Fruit fly (Drosophila melanogaster): Measurements from ENCODE around the gene Mur18B.

Gene Mur18B

dm6 chrX:19179696-19180255 lies 33.3 kb upstream of the Mur18B start, which contains the start of the genes CG7556 and CG7453 (continued):
- TF ChIP-seq CG6272 (GFP tag; IDR thresholded peaks at IDR 0.05) = peak; percentile 63; the same call in 1 of the 2 replicates
- TF ChIP-seq Deaf1 (tag; optimal IDR thresholded peaks at IDR 0.05) = peak; percentile 40
- TF ChIP-seq gt (GFP tag; IDR thresholded peaks at IDR 0.05) = no peak
- TF ChIP-seq Mad (GFP tag; optimal IDR thresholded peaks at IDR 0.05) = peak; percentile 60
- TF ChIP-seq CTCF (GFP tag; optimal IDR thresholded peaks at IDR 0.05) = no peak
- TF ChIP-seq CG8478 (optimal IDR thresholded peaks at IDR 0.05) = no peak
- TF ChIP-seq CG12942 (GFP tag; optimal IDR thresholded peaks at IDR 0.05) = peak; percentile 66
- peak; percentile 55 for TF ChIP-seq repo (GFP tag; optimal IDR thresholded peaks at IDR 0.05)
- peak; percentile 18 for TF ChIP-seq CG10431 (GFP tag; optimal IDR thresholded peaks at IDR 0.05)
- no peak for TF ChIP-seq mirr (GFP tag; optimal IDR thresholded peaks at IDR 0.05)
- peak; percentile 89 for TF ChIP-seq CG12391 (tag; optimal IDR thresholded peaks at IDR 0.05)
- peak; percentile 68 for TF ChIP-seq esg (GFP tag; conservative IDR thresholded peaks at IDR 0.05)
- no peak; the same call in 2 of the 3 replicates for TF ChIP-seq CG11456 (GFP tag; IDR thresholded peaks at IDR 0.05)
- TF ChIP-seq CG2889 (GFP tag; IDR thresholded peaks at IDR 0.05) = 0 out of 3 replicates have a peak, but pooled peaks have one; percentile 54
- TF ChIP-seq CG34224 (GFP tag; IDR thresholded peaks at IDR 0.05; ENCODE audit: partially characterized antibody) = no peak
- TF ChIP-seq kah (GFP tag; optimal IDR thresholded peaks at IDR 0.05) = no peak
- no peak for TF ChIP-seq CG5953 (GFP tag; IDR thresholded peaks at IDR 0.05)
- TF ChIP-seq hbn (GFP tag; IDR thresholded peaks at IDR 0.05; ENCODE audit: partially characterized antibody) = no peak
- TF ChIP-seq dpn (GFP tag; optimal IDR thresholded peaks at IDR 0.05) = peak; percentile 74 to 76
- TF ChIP-seq Lim3 (GFP tag; IDR thresholded peaks at IDR 0.05) = no peak
- TF ChIP-seq Elba2 (GFP tag; optimal IDR thresholded peaks at IDR 0.05) = no peak
- no peak for TF ChIP-seq aop (GFP tag; IDR thresholded peaks at IDR 0.05)
- TF ChIP-seq CG18011 (GFP tag; optimal IDR thresholded peaks at IDR 0.05) = peak; percentile 51
- no peak for TF ChIP-seq CG13894 (tag; optimal IDR thresholded peaks at IDR 0.05)
- peak; percentile 96 for TF ChIP-seq sens (GFP tag)
- peak; percentile 70 for TF ChIP-seq Nf-YC (tag; optimal IDR thresholded peaks at IDR 0.05)
- TF ChIP-seq CG12659 (GFP tag; optimal IDR thresholded peaks at IDR 0.05) = peak; percentile 78
- no peak for TF ChIP-seq Mrtf (GFP tag; IDR thresholded peaks at IDR 0.05)
- TF ChIP-seq zfh2 (GFP tag; optimal IDR thresholded peaks at IDR 0.05) = peak; percentile 83
- no peak for TF ChIP-seq pita (GFP tag; optimal IDR thresholded peaks at IDR 0.05)
- peak; percentile 80 for TF ChIP-seq slbo (GFP tag; IDR thresholded peaks at IDR 0.05)
- peak; percentile 70 for TF ChIP-seq CG9932 (GFP tag; IDR thresholded peaks at IDR 0.05)
- peak; percentile 12 for TF ChIP-seq gfzf (GFP tag; optimal IDR thresholded peaks at IDR 0.05)
- TF ChIP-seq fd3F (GFP tag; optimal IDR thresholded peaks at IDR 0.05) = peak; percentile 44
- no peak for TF ChIP-seq CG1024 (GFP tag; IDR thresholded peaks at IDR 0.05)
- TF ChIP-seq CG1602 (GFP tag; optimal IDR thresholded peaks at IDR 0.05) = peak; percentile 70
- TF ChIP-seq C15 (GFP tag; IDR thresholded peaks at IDR 0.05) = 0 out of 3 replicates have a peak, but pooled peaks have one; percentile 26
- TF ChIP-seq CG1603 (tag; optimal IDR thresholded peaks at IDR 0.05) = peak; percentile 12
- no peak for TF ChIP-seq toy (GFP tag; IDR thresholded peaks at IDR 0.05)
- 0 out of 2 replicates have a peak, but pooled peaks have one; percentile 27 for TF ChIP-seq CG17328 (GFP tag; IDR thresholded peaks at IDR 0.05)
- TF ChIP-seq CG4854 (GFP tag; optimal IDR thresholded peaks at IDR 0.05) = no peak
- no peak for TF ChIP-seq ERR (GFP tag; optimal IDR thresholded peaks at IDR 0.05)
- peak; percentile 48 for TF ChIP-seq gcm (GFP tag; optimal IDR thresholded peaks at IDR 0.05)
- peak; percentile 42 for TF ChIP-seq caup (GFP tag; optimal IDR thresholded peaks at IDR 0.05; ENCODE audit: severe bottlenecking)
- TF ChIP-seq H2.0 (GFP tag; IDR thresholded peaks at IDR 0.05) = peak; percentile 57
- no peak for TF ChIP-seq pros (GFP tag; optimal IDR thresholded peaks at IDR 0.05)
- peak; percentile 67 for TF ChIP-seq Sry-δ (GFP tag; optimal IDR thresholded peaks at IDR 0.05)
- TF ChIP-seq PHDP (tag; optimal IDR thresholded peaks at IDR 0.05) = peak; percentile 70
- no peak for TF ChIP-seq CG10959 (GFP tag; IDR thresholded peaks at IDR 0.05)
- TF ChIP-seq ab (GFP tag; optimal IDR thresholded peaks at IDR 0.05) = peak; percentile 55
- TF ChIP-seq CG15601 (tag; optimal IDR thresholded peaks at IDR 0.05) = peak; percentile 68
- TF ChIP-seq CG13775 (GFP tag; optimal IDR thresholded peaks at IDR 0.05) = peak; percentile 83
